Worm (Caenorhabditis elegans) whole organism, L2 larva: ENCODE measurements around the gene ins-37.

Source experiments
- R02D3.7 ChIP-seq: fragments of 150-350 bp; optimal IDR thresholded peaks from 2 replicates; lab custom pipeline; 2014; ENCODE audit warnings: missing biosample characterization, missing genetic modification characterization
- egl-27 ChIP-seq: sonication (generic microtip); optimal IDR thresholded peaks from 3 replicates; lab custom pipeline; 2017; ENCODE audit warnings: missing biosample characterization, missing genetic modification reagents, missing genetic modification characterization
- fos-1 ChIP-seq: fragments of 150-350 bp; optimal IDR thresholded peaks from 2 replicates; lab custom pipeline; 2014; ENCODE audit warnings: missing biosample characterization, missing genetic modification characterization
- lin-39 ChIP-seq: fragments of 150-350 bp; optimal IDR thresholded peaks from 2 replicates; lab custom pipeline; 2014; ENCODE audit warnings: missing biosample characterization, missing genetic modification reagents, missing genetic modification characterization
- nhr-23 ChIP-seq: fragments of 150-350 bp; optimal IDR thresholded peaks from 2 replicates; lab custom pipeline; 2014; ENCODE audit warnings: missing biosample characterization, missing genetic modification reagents, missing genetic modification characterization
- nhr-6 ChIP-seq: fragments of 150-350 bp; optimal IDR thresholded peaks from 2 replicates; lab custom pipeline; 2014; ENCODE audit warnings: missing biosample characterization, missing genetic modification characterization

ce11 chrII:13785582-13785981 lies 50.3 kb downstream of the ins-37 start:
- no peak for TF ChIP-seq fos-1 (tag; lab: Kevin White, UChicago)
- no peak for TF ChIP-seq nhr-23 (tag; lab: Kevin White, UChicago)
- no peak for TF ChIP-seq lin-39 (tag; lab: Kevin White, UChicago)
- no peak for TF ChIP-seq R02D3.7 (tag; lab: Kevin White, UChicago)
- TF ChIP-seq nhr-6 (tag; lab: Kevin White, UChicago), result no peak
- TF ChIP-seq egl-27, result no peak
